Worm (Caenorhabditis elegans): ENCODE results near the gene dve-1.

dve-1 gene

ce11 chrX:397259-397658, 36.4 kb downstream of the dve-1 start, which contains the start of gene R04A9.6:
Gene R04A9.6, plus strand, starts transcription at chrX:397559.
- TF ChIP-seq scrt-1 (GFP tag; IDR thresholded peaks at IDR 0.05), result no peak
- no peak for TF ChIP-seq hmbx-1 (tag; optimal IDR thresholded peaks at IDR 0.05)
- no peak for TF ChIP-seq B0310.2 (tag; optimal IDR thresholded peaks at IDR 0.05)
- TF ChIP-seq tbx-11 (GFP tag; IDR thresholded peaks at IDR 0.05), result no peak
- no peak for TF ChIP-seq ets-7 (tag; optimal IDR thresholded peaks at IDR 0.05)
- TF ChIP-seq ceh-13 (GFP tag; optimal IDR thresholded peaks at IDR 0.05), result no peak
- no peak for TF ChIP-seq tra-4 (tag; optimal IDR thresholded peaks at IDR 0.05)
- no peak for TF ChIP-seq ceh-36 (tag; optimal IDR thresholded peaks at IDR 0.05)
- no peak for TF ChIP-seq sea-1 (GFP tag; conservative IDR thresholded peaks at IDR 0.05)
- TF ChIP-seq hnd-1 (tag; optimal IDR thresholded peaks at IDR 0.05), result no peak
- no peak for TF ChIP-seq tbx-37 (GFP tag; conservative IDR thresholded peaks at IDR 0.05)
- TF ChIP-seq ama-1 (optimal IDR thresholded peaks at IDR 0.05), result no peak
- TF ChIP-seq F13C5.2 (tag; optimal IDR thresholded peaks at IDR 0.05), result no peak
- no peak for TF ChIP-seq flt-1 (GFP tag; IDR thresholded peaks at IDR 0.05)
- no peak for TF ChIP-seq hmg-4 (GFP tag; optimal IDR thresholded peaks at IDR 0.05)
- no peak for TF ChIP-seq aly-1 (tag; optimal IDR thresholded peaks at IDR 0.05)

ce11 chrX:394709-395108, 38.9 kb downstream of the dve-1 start, which contains the start of gene R04A9.7:
Gene R04A9.7, minus strand, starts transcription at chrX:394892.
- no peak for TF ChIP-seq flt-1 (GFP tag; IDR thresholded peaks at IDR 0.05)
- TF ChIP-seq hnd-1 (tag; optimal IDR thresholded peaks at IDR 0.05), result no peak
- no peak for TF ChIP-seq tbx-37 (GFP tag; conservative IDR thresholded peaks at IDR 0.05)
- TF ChIP-seq aly-1 (tag; optimal IDR thresholded peaks at IDR 0.05), result no peak
- TF ChIP-seq pes-1 (GFP tag; IDR thresholded peaks at IDR 0.05), result no peak
- TF ChIP-seq tra-4 (tag; optimal IDR thresholded peaks at IDR 0.05), result no peak
- no peak for TF ChIP-seq scrt-1 (GFP tag; IDR thresholded peaks at IDR 0.05)
- no peak for TF ChIP-seq hmbx-1 (tag; optimal IDR thresholded peaks at IDR 0.05)
- TF ChIP-seq ceh-36 (tag; optimal IDR thresholded peaks at IDR 0.05), result no peak
- TF ChIP-seq ama-1 (optimal IDR thresholded peaks at IDR 0.05), result no peak
- no peak for TF ChIP-seq ceh-13 (GFP tag; optimal IDR thresholded peaks at IDR 0.05)
- no peak for TF ChIP-seq sea-1 (GFP tag; conservative IDR thresholded peaks at IDR 0.05)
- no peak for TF ChIP-seq hmg-4 (GFP tag; optimal IDR thresholded peaks at IDR 0.05)
- TF ChIP-seq tbx-11 (GFP tag; IDR thresholded peaks at IDR 0.05), result no peak

- no peak for TF ChIP-seq hmg-4 (GFP tag; optimal IDR thresholded peaks at IDR 0.05)
Measured at ce11 chrX:390469-390868, 43.1 kb downstream of the dve-1 start, which contains the start of gene R04A9.9. Gene R04A9.9, minus strand, starts transcription at chrX:390569.

- TF ChIP-seq aly-1 (tag; optimal IDR thresholded peaks at IDR 0.05) (no peak), F13C5.2 (tag; optimal IDR thresholded peaks at IDR 0.05) (no peak)
Measured at ce11 chrX:389566-389965, 44.0 kb downstream of the dve-1 start.

ce11 chrX:388728-389127, 44.9 kb downstream of the dve-1 start, which contains the start of gene ceh-93:
Gene ceh-93, minus strand, starts transcription at chrX:388797.
- TF ChIP-seq hmg-4 (GFP tag; optimal IDR thresholded peaks at IDR 0.05) (no peak), sea-1 (GFP tag; conservative IDR thresholded peaks at IDR 0.05) (no peak), aly-1 (tag; optimal IDR thresholded peaks at IDR 0.05) (no peak), ets-7 (tag; optimal IDR thresholded peaks at IDR 0.05) (no peak), tra-4 (tag; optimal IDR thresholded peaks at IDR 0.05) (no peak)

- TF ChIP-seq flt-1 (GFP tag; IDR thresholded peaks at IDR 0.05), result no peak
- no peak for TF ChIP-seq ceh-13 (GFP tag; optimal IDR thresholded peaks at IDR 0.05)
- TF ChIP-seq hmg-4 (GFP tag; optimal IDR thresholded peaks at IDR 0.05), result peak; percentile 57
- TF ChIP-seq sea-1 (GFP tag; conservative IDR thresholded peaks at IDR 0.05), result no peak
- TF ChIP-seq F13C5.2 (tag; optimal IDR thresholded peaks at IDR 0.05), result peak; percentile 50
- no peak for TF ChIP-seq hnd-1 (tag; optimal IDR thresholded peaks at IDR 0.05)
- no peak for TF ChIP-seq tbx-11 (GFP tag; IDR thresholded peaks at IDR 0.05)
- TF ChIP-seq B0310.2 (tag; optimal IDR thresholded peaks at IDR 0.05), result no peak
Measured at ce11 chrX:382692-383091, 50.9 kb downstream of the dve-1 start, which contains the start of gene ife-2. Gene ife-2, minus strand, starts transcription at chrX:382709.

- TF ChIP-seq pes-1 (GFP tag; IDR thresholded peaks at IDR 0.05) (no peak), tbx-37 (GFP tag; conservative IDR thresholded peaks at IDR 0.05) (no peak), hmg-4 (GFP tag; optimal IDR thresholded peaks at IDR 0.05) (no peak), F13C5.2 (tag; optimal IDR thresholded peaks at IDR 0.05) (no peak), hmbx-1 (tag; optimal IDR thresholded peaks at IDR 0.05) (no peak), B0310.2 (tag; optimal IDR thresholded peaks at IDR 0.05) (no peak), tra-4 (tag; optimal IDR thresholded peaks at IDR 0.05) (no peak), sea-1 (GFP tag; conservative IDR thresholded peaks at IDR 0.05) (no peak), flt-1 (GFP tag; IDR thresholded peaks at IDR 0.05) (no peak), scrt-1 (GFP tag; IDR thresholded peaks at IDR 0.05) (no peak), ets-7 (tag; optimal IDR thresholded peaks at IDR 0.05) (no peak), tbx-11 (GFP tag; IDR thresholded peaks at IDR 0.05) (no peak)
Measured at ce11 chrX:381029-381428, 52.6 kb downstream of the dve-1 start.

- TF ChIP-seq aly-1 (tag; optimal IDR thresholded peaks at IDR 0.05) (no peak), tra-4 (tag; optimal IDR thresholded peaks at IDR 0.05) (no peak), flt-1 (GFP tag; IDR thresholded peaks at IDR 0.05) (no peak), scrt-1 (GFP tag; IDR thresholded peaks at IDR 0.05) (no peak), hmg-4 (GFP tag; optimal IDR thresholded peaks at IDR 0.05) (no peak)
Measured at ce11 chrX:380505-380904, 53.1 kb downstream of the dve-1 start, which contains the start of gene R04A9.3. Gene R04A9.3, minus strand, starts transcription at chrX:380605.
